Worm (Caenorhabditis elegans) whole organism, L4 larva: Measurements from ENCODE around the gene fbxa-75.

ENCODE experiments used
- nhr-11 ChIP-seq: fragments of 150-350 bp; optimal IDR thresholded peaks from 2 replicates; lab custom pipeline; 2014; ENCODE audit warnings: missing biosample characterization, missing genetic modification characterization
- pha-4 ChIP-seq, 2 experiments: fragments of 150-350 bp in 1 of 2; fragments of 200-800 bp in 1 of 2; sonication (Bioruptor generic) in 1 of 2; IDR thresholded peaks in 1 of 2; optimal IDR thresholded peaks in 1 of 2; 2 replicates each; pipeline versions ENCODE4 v1.3.6 to Lab custom; 2014 to 2022; ENCODE audit warnings: missing genetic modification characterization in 2 of 2, missing genetic modification reagents in 2 of 2, missing biosample characterization in 1 of 2, missing compliant biosample characterization in 1 of 2
- unc-39 ChIP-seq: sonication (generic microtip); optimal IDR thresholded peaks from 2 replicates; lab custom pipeline; 2017; ENCODE audit warnings: missing biosample characterization, missing genetic modification characterization

DNA sequence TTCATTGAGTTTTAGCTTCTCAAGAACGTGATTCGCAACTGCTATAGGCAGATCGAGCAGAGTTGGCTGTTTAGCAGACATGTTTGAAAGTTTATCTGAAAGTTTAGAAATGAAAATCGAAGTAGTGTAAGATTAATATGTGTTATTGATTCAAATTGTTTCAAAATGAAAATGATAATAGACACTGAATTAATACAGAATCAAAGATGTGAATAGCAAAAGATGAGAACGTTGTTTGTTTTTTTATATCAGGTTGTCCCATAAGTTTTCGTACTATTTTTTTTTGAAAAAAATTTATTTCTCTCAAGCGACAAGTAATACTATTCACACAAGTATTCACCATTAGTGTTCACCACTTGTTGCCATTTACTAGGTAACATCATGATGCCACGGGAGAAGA is 10.4 kb upstream of the fbxa-75 start, which contains the start of gene fbxa-36:
- TF ChIP-seq pha-4 (GFP tag; IDR thresholded peaks at IDR 0.05; lab: Robert Waterston, UW), result no peak
- TF ChIP-seq pha-4 (tag; optimal IDR thresholded peaks at IDR 0.05; lab: Kevin White, UChicago), result no peak
- TF ChIP-seq unc-39 (tag; lab: Kevin White, UChicago), result no peak
- TF ChIP-seq nhr-11 (tag; lab: Kevin White, UChicago), result no peak
